Fruit fly (Drosophila melanogaster) whole organism, pupa: ENCODE measurements around the gene Taf9.
A peak's percentile ranks its signal among the peaks of the same experiment; 100 is the strongest.

ENCODE experiments used
- CG10348 ChIP-seq: fragments of 200-800 bp; sonication (Bioruptor generic); IDR thresholded peaks from 2 replicates; pipeline ENCODE4 v1.3.6; 2022; ENCODE audit warnings: missing biosample characterization, missing genetic modification characterization
- CG12605 ChIP-seq: fragments of 200-800 bp; sonication (Bioruptor generic); IDR thresholded peaks from 2 replicates; pipeline ENCODE4 v1.3.6; 2022; ENCODE audit warnings: missing biosample characterization, missing genetic modification characterization
- CG13204 ChIP-seq: fragments of 200-800 bp; sonication (Bioruptor generic); optimal IDR thresholded peaks from 2 replicates; lab custom pipeline; 2018; ENCODE audit warnings: missing biosample characterization, mild to moderate bottlenecking, missing genetic modification characterization, moderate library complexity
- CG14655 ChIP-seq: fragments of 200-800 bp; sonication (Bioruptor generic); optimal IDR thresholded peaks from 3 replicates; lab custom pipeline; 2017; ENCODE audit warnings: mild to moderate bottlenecking, missing biosample characterization, missing genetic modification reagents, missing genetic modification characterization
- CG15710 ChIP-seq: fragments of 200-800 bp; sonication (Bioruptor generic); optimal IDR thresholded peaks from 2 replicates; lab custom pipeline; 2018; ENCODE audit warnings: missing biosample characterization, mild to moderate bottlenecking, missing genetic modification characterization, moderate library complexity
- CG17806 ChIP-seq: fragments of 200-800 bp; sonication (Bioruptor generic); optimal IDR thresholded peaks from 2 replicates; lab custom pipeline; 2018; ENCODE audit warnings: missing biosample characterization, mild to moderate bottlenecking, missing genetic modification characterization, moderate library complexity
- CG32121 ChIP-seq: fragments of 200-800 bp; sonication (Bioruptor generic); IDR thresholded peaks from 2 replicates; pipeline ENCODE4 v1.3.6; 2022; ENCODE audit warnings: missing biosample characterization, missing genetic modification characterization
- CG34367 ChIP-seq: fragments of 200-800 bp; sonication (Bioruptor generic); optimal IDR thresholded peaks from 2 replicates; lab custom pipeline; 2018; ENCODE audit warnings: missing biosample characterization, mild to moderate bottlenecking, missing genetic modification characterization
- CG4496 ChIP-seq: fragments of 200-800 bp; sonication (Bioruptor generic); IDR thresholded peaks from 3 replicates; pipeline ENCODE4 v1.3.6; 2022; ENCODE audit warnings: missing biosample characterization, missing genetic modification characterization
- CG8159 ChIP-seq: fragments of 200-800 bp; sonication (Bioruptor generic); optimal IDR thresholded peaks from 3 replicates; lab custom pipeline; 2018; ENCODE audit warnings: missing biosample characterization, mild to moderate bottlenecking, missing genetic modification characterization, moderate library complexity
- CG8301 ChIP-seq: fragments of 200-800 bp; sonication (Bioruptor generic); optimal IDR thresholded peaks from 2 replicates; lab custom pipeline; 2018; ENCODE audit warnings: missing biosample characterization, mild to moderate bottlenecking, missing genetic modification characterization
- CG9948 ChIP-seq: fragments of 200-800 bp; sonication (Bioruptor generic); optimal IDR thresholded peaks from 2 replicates; lab custom pipeline; 2018; ENCODE audit warnings: missing biosample characterization, mild to moderate bottlenecking, missing genetic modification characterization, moderate library complexity
- D1 ChIP-seq: fragments of 200-800 bp; sonication (Bioruptor generic); optimal IDR thresholded peaks from 2 replicates; lab custom pipeline; 2018; ENCODE audit warnings: missing biosample characterization, mild to moderate bottlenecking, missing genetic modification characterization, moderate library complexity
- EcR ChIP-seq: fragments of 200-800 bp; sonication (Bioruptor generic); optimal IDR thresholded peaks from 3 replicates; lab custom pipeline; 2019; ENCODE audit warnings: missing biosample characterization, missing genetic modification characterization, mild to moderate bottlenecking, moderate library complexity, missing genetic modification reagents
- Ets98B ChIP-seq: fragments of 200-800 bp; sonication (Bioruptor generic); IDR thresholded peaks from 2 replicates; pipeline ENCODE4 v1.3.6; 2022; ENCODE audit warnings: missing biosample characterization, missing genetic modification characterization
- Pif1A ChIP-seq: fragments of 200-800 bp; sonication (Bioruptor generic); optimal IDR thresholded peaks from 3 replicates; lab custom pipeline; 2016; ENCODE audit warnings: missing biosample characterization, missing genetic modification characterization
- Pif1B ChIP-seq: fragments of 200-800 bp; sonication (Bioruptor generic); optimal IDR thresholded peaks from 3 replicates; lab custom pipeline; 2016; ENCODE audit warnings: missing biosample characterization, missing genetic modification characterization
- Snoo ChIP-seq: fragments of 200-800 bp; sonication (Bioruptor generic); optimal IDR thresholded peaks from 3 replicates; lab custom pipeline; 2017; ENCODE audit warnings: missing biosample characterization, mild to moderate bottlenecking, missing genetic modification characterization, inconsistent platforms
- fd96Ca ChIP-seq: fragments of 200-800 bp; sonication (Bioruptor generic); IDR thresholded peaks from 3 replicates; pipeline ENCODE4 v1.3.6; 2022; ENCODE audit warnings: missing biosample characterization, missing genetic modification characterization
- gl ChIP-seq: fragments of 200-800 bp; sonication (Bioruptor generic); optimal IDR thresholded peaks from 2 replicates; lab custom pipeline; 2018; ENCODE audit warnings: missing biosample characterization, mild to moderate bottlenecking, missing genetic modification characterization
- rn ChIP-seq: fragments of 200-800 bp; sonication (Bioruptor generic); IDR thresholded peaks from 2 replicates; pipeline ENCODE4 v1.3.6; 2022; ENCODE audit warnings: missing biosample characterization, missing genetic modification characterization

Gene Taf9

DNA sequence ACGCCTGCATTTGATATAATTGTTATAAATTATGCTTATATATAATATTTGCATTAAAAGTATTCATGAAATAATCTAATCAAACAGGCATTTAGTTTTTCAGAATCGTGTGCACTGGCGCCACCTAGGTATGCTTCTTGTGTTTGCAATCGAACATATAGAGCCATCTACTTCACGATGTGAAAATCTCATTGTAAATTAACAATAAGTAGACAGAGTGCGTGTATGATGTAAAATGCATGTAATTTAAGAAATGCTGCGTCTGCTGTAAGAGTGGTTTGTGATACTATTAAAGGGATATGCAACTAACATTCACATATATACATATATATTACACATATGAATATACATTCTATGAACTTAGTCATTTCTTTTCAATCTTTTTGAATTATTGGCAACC lies 21.7 kb upstream of the Taf9 start:
- TF ChIP-seq CG15710 (tag; lab: Kevin White, UChicago) (no peak), CG8159 (tag; lab: Kevin White, UChicago) (no peak), CG10348 (GFP tag; lab: Robert Waterston, UW) (no peak), fd96Ca (GFP tag; lab: Robert Waterston, UW) (no peak), CG12605 (GFP tag; lab: Robert Waterston, UW) (no peak), CG32121 (GFP tag; lab: Robert Waterston, UW) (no peak), Pif1B (GFP tag; lab: Kevin White, UChicago) (no peak), CG17806 (no peak), gl (tag; lab: Kevin White, UChicago) (no peak), EcR (GFP tag; lab: Kevin White, UChicago) (no peak), Pif1A (GFP tag; lab: Kevin White, UChicago) (no peak), D1 (tag; lab: Kevin White, UChicago) (no peak), CG13204 (GFP tag; lab: Kevin White, UChicago) (no peak), CG4496 (GFP tag; lab: Robert Waterston, UW) (no peak), CG8301 (tag; lab: Kevin White, UChicago) (no peak), Snoo (no peak), CG14655 (GFP tag; lab: Kevin White, UChicago) (no peak)

DNA sequence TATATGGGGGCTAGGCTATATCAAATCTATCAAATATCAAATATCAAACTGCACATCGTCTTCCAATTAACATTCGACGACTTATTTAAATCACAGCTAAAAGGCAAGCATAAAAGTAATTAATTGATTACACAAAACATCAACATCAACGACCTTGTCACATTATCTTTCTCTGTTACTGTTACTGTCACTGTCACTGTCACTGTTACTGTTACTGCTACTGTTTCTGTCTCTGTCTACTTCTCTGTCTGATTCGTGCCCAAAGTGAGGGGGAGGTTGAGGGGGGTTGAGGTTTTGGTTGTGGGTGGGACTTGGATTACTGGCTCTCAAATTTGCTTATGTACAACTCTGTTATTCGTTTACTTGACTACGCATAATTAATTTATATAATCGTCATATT lies 20.5 kb upstream of the Taf9 start:
- TF ChIP-seq Pif1B (GFP tag; lab: Kevin White, UChicago) (no peak), CG4496 (GFP tag; lab: Robert Waterston, UW) (0 out of 3 replicates have a peak, but pooled peaks have one; percentile 20), CG12605 (GFP tag; lab: Robert Waterston, UW) (no peak), CG9948 (tag; lab: Kevin White, UChicago) (no peak)

DNA sequence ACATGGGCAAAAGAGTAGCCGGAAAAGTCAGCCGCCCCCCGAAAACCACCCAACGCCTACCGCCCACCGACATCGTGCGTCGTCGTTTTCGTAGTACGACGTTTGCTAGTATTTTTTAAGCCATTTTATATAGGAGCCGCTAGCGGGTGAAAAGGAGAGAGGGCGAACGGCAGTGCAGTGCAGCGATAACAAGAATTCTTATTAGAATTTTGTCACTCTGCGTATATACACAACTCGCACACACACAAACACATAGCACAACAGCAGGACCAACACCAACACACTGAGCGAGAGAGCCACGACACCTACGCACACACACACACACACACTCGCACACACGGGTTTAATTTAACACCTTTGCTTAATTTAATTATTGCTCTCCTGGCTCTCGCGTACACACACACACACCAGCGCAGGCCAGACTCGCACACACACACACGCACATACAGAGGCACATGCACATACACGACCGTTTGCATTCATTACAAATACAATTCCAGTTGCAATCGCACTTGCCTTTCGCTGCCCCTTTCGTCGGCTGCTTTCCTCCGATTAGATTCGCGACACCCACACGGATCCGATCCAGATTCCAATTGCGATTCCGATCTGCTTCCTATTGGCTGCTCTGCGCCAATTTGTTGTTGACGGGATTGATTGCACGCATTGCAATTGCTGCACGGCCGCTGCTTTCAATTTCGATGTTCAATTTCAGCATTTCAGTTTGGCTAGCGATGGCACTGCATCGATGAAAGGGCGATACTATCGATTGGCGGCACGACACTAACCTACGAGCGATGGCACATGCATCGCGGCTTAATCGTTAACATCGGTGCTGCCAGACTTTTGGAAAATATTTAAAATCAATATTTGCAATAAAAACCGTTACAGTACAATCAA lies 14.9 kb upstream of the Taf9 start, which contains the start of gene Socs16D:
Socs16D (minus strand) TSS at position 758 of the 897 bp plus-strand sequence.
- no peak for TF ChIP-seq Pif1A (GFP tag; lab: Kevin White, UChicago)
- TF ChIP-seq CG8301 (tag; lab: Kevin White, UChicago), result peak; percentile 7
- TF ChIP-seq CG8159 (tag; lab: Kevin White, UChicago), result no peak
- no peak for TF ChIP-seq CG14655 (GFP tag; lab: Kevin White, UChicago)
- TF ChIP-seq CG4496 (GFP tag; lab: Robert Waterston, UW), result peak; percentile 27; the same call in 2 of the 3 replicates
- TF ChIP-seq CG34367, result no peak
- TF ChIP-seq CG32121 (GFP tag; lab: Robert Waterston, UW), result no peak
- no peak for TF ChIP-seq rn
- peak; percentile 18 for TF ChIP-seq CG13204 (GFP tag; lab: Kevin White, UChicago)
- TF ChIP-seq CG15710 (tag; lab: Kevin White, UChicago), result no peak
- no peak for TF ChIP-seq CG10348 (GFP tag; lab: Robert Waterston, UW)
- TF ChIP-seq D1 (tag; lab: Kevin White, UChicago), result no peak
- TF ChIP-seq Pif1B (GFP tag; lab: Kevin White, UChicago), result peak; percentile 51
- TF ChIP-seq fd96Ca (GFP tag; lab: Robert Waterston, UW), result no peak; the same call in 2 of the 3 replicates
- peak; percentile 20 for TF ChIP-seq EcR (GFP tag; lab: Kevin White, UChicago)
- no peak for TF ChIP-seq CG12605 (GFP tag; lab: Robert Waterston, UW)
- peak; percentile 43 for TF ChIP-seq Snoo
- TF ChIP-seq CG17806, result no peak
- no peak for TF ChIP-seq CG9948 (tag; lab: Kevin White, UChicago)
- peak; percentile 6; the same call in 1 of the 2 replicates for TF ChIP-seq Ets98B
- no peak for TF ChIP-seq gl (tag; lab: Kevin White, UChicago)

DNA sequence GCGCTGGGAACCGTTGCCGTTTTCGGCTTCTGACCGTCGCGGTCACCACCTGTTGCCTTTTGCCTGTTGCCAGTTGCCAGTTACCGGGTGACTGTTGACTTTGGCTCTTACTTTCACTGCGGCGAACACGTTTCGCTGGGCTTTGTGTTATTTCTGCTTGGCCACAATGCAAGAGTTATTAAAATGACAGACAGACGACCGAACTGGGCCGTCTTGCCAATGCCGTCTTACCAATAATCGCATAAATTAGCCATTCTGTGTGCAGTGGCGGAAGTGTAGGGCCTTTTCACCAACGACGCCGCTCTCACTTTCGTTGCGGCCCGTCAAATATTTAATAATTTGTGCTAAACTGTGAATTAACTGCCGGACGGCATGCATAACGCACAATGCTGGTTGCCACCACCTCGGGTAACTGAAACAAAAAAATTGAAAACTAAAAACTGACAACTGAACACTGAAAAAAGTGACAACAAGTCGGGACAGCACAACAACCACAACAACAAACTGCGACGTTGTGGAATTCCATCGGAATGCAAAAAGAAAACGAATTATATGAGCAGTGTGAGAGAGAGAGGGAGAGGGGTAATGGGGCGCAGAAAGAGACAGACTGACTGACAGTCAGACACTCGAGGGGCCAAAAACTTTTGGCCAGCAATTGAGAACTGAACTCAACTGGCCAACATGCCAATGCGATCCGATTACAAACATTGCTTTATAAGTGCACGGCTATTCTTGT lies 13.5 kb upstream of the Taf9 start:
- TF ChIP-seq CG34367, result no peak
- TF ChIP-seq Pif1A (GFP tag; lab: Kevin White, UChicago), result no peak
- no peak for TF ChIP-seq D1 (tag; lab: Kevin White, UChicago)
- TF ChIP-seq rn, result no peak
- TF ChIP-seq Ets98B, result no peak
- no peak for TF ChIP-seq Snoo
- TF ChIP-seq CG13204 (GFP tag; lab: Kevin White, UChicago), result no peak
- no peak for TF ChIP-seq EcR (GFP tag; lab: Kevin White, UChicago)
- TF ChIP-seq CG12605 (GFP tag; lab: Robert Waterston, UW), result no peak
- no peak for TF ChIP-seq Pif1B (GFP tag; lab: Kevin White, UChicago)
- no peak for TF ChIP-seq CG15710 (tag; lab: Kevin White, UChicago)
- TF ChIP-seq CG32121 (GFP tag; lab: Robert Waterston, UW), result no peak
- TF ChIP-seq CG14655 (GFP tag; lab: Kevin White, UChicago), result no peak
- TF ChIP-seq gl (tag; lab: Kevin White, UChicago), result no peak
- no peak for TF ChIP-seq CG8301 (tag; lab: Kevin White, UChicago)
